Fruit fly (Drosophila melanogaster) whole organism, embryonic: ENCODE results near the gene CG34348.

Experiments used
- Abd-B ChIP-seq: fragments of 200-800 bp; sonication (Bioruptor generic); optimal IDR thresholded peaks from 2 replicates; lab custom pipeline; 2018; ENCODE audit warnings: missing biosample characterization, mild to moderate bottlenecking, missing genetic modification characterization, moderate library complexity
- CG10209 ChIP-seq: fragments of 200-800 bp; sonication (Bioruptor generic); optimal IDR thresholded peaks from 3 replicates; lab custom pipeline; 2017; ENCODE audit warnings: missing biosample characterization, mild to moderate bottlenecking, missing genetic modification characterization, missing genetic modification reagents
- CG1024 ChIP-seq: fragments of 200-800 bp; sonication (Bioruptor generic); IDR thresholded peaks from 2 replicates; pipeline ENCODE4 v1.3.6; 2022; ENCODE audit warnings: missing biosample characterization, missing genetic modification characterization
- CG10543 ChIP-seq: fragments of 200-800 bp; sonication (Bioruptor generic); optimal IDR thresholded peaks from 3 replicates; lab custom pipeline; 2017; ENCODE audit warnings: missing biosample characterization, mild to moderate bottlenecking, missing genetic modification characterization, moderate library complexity
- CG11723 ChIP-seq: fragments of 200-800 bp; sonication (Bioruptor generic); optimal IDR thresholded peaks from 2 replicates; lab custom pipeline; 2017; ENCODE audit warnings: missing biosample characterization, mild to moderate bottlenecking, missing genetic modification characterization
- CG13424 ChIP-seq: fragments of 200-800 bp; sonication (Bioruptor generic); optimal IDR thresholded peaks from 2 replicates; lab custom pipeline; 2019; ENCODE audit warnings: missing biosample characterization, mild to moderate bottlenecking, missing genetic modification characterization, moderate library complexity
- CG14441 ChIP-seq: fragments of 200-800 bp; sonication (Bioruptor generic); IDR thresholded peaks from 2 replicates; pipeline ENCODE4 v1.3.6; 2022; ENCODE audit warnings: missing biosample characterization, missing genetic modification characterization
- CG16813 ChIP-seq: fragments of 200-800 bp; sonication (Bioruptor generic); IDR thresholded peaks from 3 replicates; pipeline ENCODE4 v1.3.6; 2022; ENCODE audit warnings: missing biosample characterization, missing genetic modification characterization; ENCODE audit not compliant: partially characterized antibody
- CG2129 ChIP-seq: fragments of 200-800 bp; sonication (Bioruptor generic); IDR thresholded peaks from 2 replicates; pipeline ENCODE4 v1.3.6; 2022; ENCODE audit warnings: missing biosample characterization, missing genetic modification characterization; ENCODE audit not compliant: partially characterized antibody
- CG31365 ChIP-seq: fragments of 200-800 bp; sonication (Bioruptor generic); optimal IDR thresholded peaks from 2 replicates; lab custom pipeline; 2018; ENCODE audit warnings: missing biosample characterization, mild to moderate bottlenecking, missing genetic modification characterization
- CG31388 ChIP-seq: fragments of 200-800 bp; sonication (Bioruptor generic); optimal IDR thresholded peaks from 2 replicates; lab custom pipeline; 2016; ENCODE audit warnings: missing biosample characterization, missing genetic modification characterization
- CG3407 ChIP-seq: fragments of 200-800 bp; sonication (Bioruptor generic); optimal IDR thresholded peaks from 2 replicates; lab custom pipeline; 2018; ENCODE audit warnings: missing biosample characterization, mild to moderate bottlenecking, missing genetic modification characterization
- CG3838 ChIP-seq: fragments of 200-800 bp; sonication (Bioruptor generic); optimal IDR thresholded peaks from 3 replicates; lab custom pipeline; 2016; ENCODE audit warnings: missing biosample characterization, missing genetic modification characterization
- CG7271 ChIP-seq: fragments of 200-800 bp; sonication (Bioruptor generic); optimal IDR thresholded peaks from 2 replicates; lab custom pipeline; 2018; ENCODE audit warnings: missing biosample characterization, mild to moderate bottlenecking, missing genetic modification characterization, moderate library complexity
- CG7357 ChIP-seq: fragments of 200-800 bp; sonication (Bioruptor generic); IDR thresholded peaks from 3 replicates; pipeline ENCODE4 v1.3.6; 2022; ENCODE audit warnings: missing biosample characterization, missing genetic modification characterization
- CG7928 ChIP-seq: fragments of 200-800 bp; sonication (Bioruptor generic); optimal IDR thresholded peaks from 2 replicates; lab custom pipeline; 2017; ENCODE audit warnings: missing biosample characterization, mild to moderate bottlenecking, missing genetic modification characterization
- CG8478 ChIP-seq: fragments of >200 bp; optimal IDR thresholded peaks from 2 replicates; lab custom pipeline; 2018
- CG9797 ChIP-seq: fragments of 200-800 bp; sonication (Bioruptor generic); optimal IDR thresholded peaks from 3 replicates; lab custom pipeline; 2018; ENCODE audit warnings: missing biosample characterization, mild to moderate bottlenecking, missing genetic modification characterization
- CHES-1-like ChIP-seq: fragments of 200-800 bp; sonication (Bioruptor generic); optimal IDR thresholded peaks from 2 replicates; lab custom pipeline; 2016; ENCODE audit warnings: missing biosample characterization, missing genetic modification characterization
- D19B ChIP-seq: fragments of 200-800 bp; sonication (Bioruptor generic); optimal IDR thresholded peaks from 2 replicates; lab custom pipeline; 2017; ENCODE audit warnings: missing biosample characterization, mild to moderate bottlenecking, missing genetic modification characterization
- Deaf1 ChIP-seq: fragments of 200-800 bp; optimal IDR thresholded peaks from 3 replicates; lab custom pipeline; 2019; ENCODE audit warnings: missing biosample characterization, mild to moderate bottlenecking, missing genetic modification characterization, moderate library complexity
- Dll ChIP-seq: fragments of 200-800 bp; sonication (Bioruptor generic); IDR thresholded peaks from 4 replicates; pipeline ENCODE4 v1.3.6; 2022; ENCODE audit warnings: missing biosample characterization, missing genetic modification characterization; ENCODE audit not compliant: partially characterized antibody
- Eip74EF ChIP-seq, 2 experiments: fragments of 200-800 bp in 1 of 2; fragments of >200 bp in 1 of 2; sonication (Bioruptor generic) in 1 of 2; optimal IDR thresholded peaks; 2 replicates each; lab custom pipeline; 2017 to 2019; ENCODE audit warnings: missing biosample characterization in 2 of 2, missing genetic modification characterization in 2 of 2, mild to moderate bottlenecking in 1 of 2, moderate library complexity in 1 of 2
- HmgD ChIP-seq: fragments of 200-800 bp; sonication (Bioruptor generic); optimal IDR thresholded peaks from 3 replicates; lab custom pipeline; 2016; ENCODE audit warnings: missing biosample characterization, missing genetic modification characterization
- Hr39 ChIP-seq: fragments of >200 bp; optimal IDR thresholded peaks from 2 replicates; lab custom pipeline; 2017
- Lim3 ChIP-seq: fragments of 200-800 bp; sonication (Bioruptor generic); IDR thresholded peaks from 2 replicates; pipeline ENCODE4 v1.3.6; 2022; ENCODE audit warnings: missing biosample characterization, missing genetic modification characterization
- Myb ChIP-seq: fragments of 200-800 bp; sonication (Bioruptor generic); optimal IDR thresholded peaks from 2 replicates; lab custom pipeline; 2016; ENCODE audit warnings: missing biosample characterization, missing genetic modification characterization
- Neu2 ChIP-seq: fragments of 200-800 bp; sonication (Bioruptor generic); optimal IDR thresholded peaks from 3 replicates; lab custom pipeline; 2016; ENCODE audit warnings: missing biosample characterization, missing genetic modification characterization, borderline replicate concordance
- Ssrp ChIP-seq: fragments of 200-800 bp; sonication (Bioruptor generic); optimal IDR thresholded peaks from 2 replicates; lab custom pipeline; 2018; ENCODE audit warnings: missing biosample characterization, mild to moderate bottlenecking, missing genetic modification characterization, moderate library complexity
- Vsx1 ChIP-seq: fragments of 200-800 bp; sonication (Bioruptor generic); optimal IDR thresholded peaks from 2 replicates; lab custom pipeline; 2017; ENCODE audit warnings: missing biosample characterization, mild to moderate bottlenecking, missing genetic modification characterization, missing genetic modification reagents
- ato ChIP-seq: fragments of 200-800 bp; sonication (Bioruptor generic); IDR thresholded peaks from 2 replicates; pipeline ENCODE4 v1.3.6; 2022; ENCODE audit warnings: missing biosample characterization, missing genetic modification characterization; ENCODE audit not compliant: partially characterized antibody
- cg ChIP-seq: fragments of 200-800 bp; sonication (Bioruptor generic); optimal IDR thresholded peaks from 3 replicates; lab custom pipeline; 2019; ENCODE audit warnings: missing biosample characterization, mild to moderate bottlenecking, missing genetic modification characterization, moderate library complexity
- chif ChIP-seq, 2 experiments: fragments of 200-800 bp; sonication (Bioruptor generic); optimal IDR thresholded peaks; 3 replicates each; lab custom pipeline; 2016; ENCODE audit warnings: missing biosample characterization in 2 of 2, missing genetic modification characterization in 2 of 2
- crp ChIP-seq, 2 experiments: fragments of 200-800 bp; sonication (Bioruptor generic); optimal IDR thresholded peaks; 2 replicates in 1 of 2; 3 replicates in 1 of 2; lab custom pipeline; 2017; ENCODE audit warnings: missing biosample characterization in 2 of 2, missing genetic modification characterization in 2 of 2, mild to moderate bottlenecking in 1 of 2, moderate library complexity in 1 of 2
- danr ChIP-seq: fragments of 200-800 bp; sonication (Bioruptor generic); IDR thresholded peaks from 2 replicates; pipeline ENCODE4 v1.3.6; 2022; ENCODE audit warnings: missing biosample characterization, missing genetic modification characterization
- dimm ChIP-seq: fragments of 200-800 bp; sonication (Bioruptor generic); IDR thresholded peaks from 2 replicates; pipeline ENCODE4 v1.3.6; 2022; ENCODE audit warnings: missing biosample characterization, missing genetic modification characterization
- dmrt99B ChIP-seq: fragments of 200-800 bp; sonication (Bioruptor generic); optimal IDR thresholded peaks from 2 replicates; lab custom pipeline; 2018; ENCODE audit warnings: missing biosample characterization, mild to moderate bottlenecking, missing genetic modification characterization, moderate library complexity
- dpn ChIP-seq, 2 experiments: fragments of 200-800 bp; sonication (Bioruptor generic); optimal IDR thresholded peaks; 3 replicates each; lab custom pipeline; 2016; ENCODE audit warnings: missing biosample characterization in 2 of 2, missing genetic modification characterization in 2 of 2
- emc ChIP-seq: fragments of 200-800 bp; sonication (Bioruptor generic); optimal IDR thresholded peaks from 2 replicates; lab custom pipeline; 2016; ENCODE audit warnings: missing biosample characterization, missing genetic modification characterization
- ems ChIP-seq: fragments of 200-800 bp; sonication (Bioruptor generic); optimal IDR thresholded peaks from 3 replicates; lab custom pipeline; 2016; ENCODE audit warnings: missing biosample characterization, missing genetic modification characterization
- gsb ChIP-seq: fragments of 200-800 bp; sonication (Bioruptor generic); IDR thresholded peaks from 2 replicates; pipeline ENCODE4 v1.3.6; 2022; ENCODE audit warnings: missing biosample characterization, missing genetic modification characterization
- hkb ChIP-seq, 2 experiments: fragments of 200-800 bp in 1 of 2; fragments of >200 bp in 1 of 2; sonication (Bioruptor generic) in 1 of 2; IDR thresholded peaks in 1 of 2; optimal IDR thresholded peaks in 1 of 2; 2 replicates each; pipeline versions ENCODE4 v1.3.6 to Lab custom; 2017 to 2022; ENCODE audit warnings: missing biosample characterization in 1 of 2, missing genetic modification characterization in 1 of 2
- insv ChIP-seq, 2 experiments: fragments of 200-800 bp; sonication (Bioruptor generic); optimal IDR thresholded peaks; 3 replicates each; lab custom pipeline; 2016 to 2018; ENCODE audit warnings: missing biosample characterization in 2 of 2, missing genetic modification characterization in 2 of 2
- lab ChIP-seq: fragments of 200-800 bp; sonication (Bioruptor generic); optimal IDR thresholded peaks from 3 replicates; lab custom pipeline; 2017; ENCODE audit warnings: missing biosample characterization, missing genetic modification characterization, mild to moderate bottlenecking, moderate library complexity, missing genetic modification reagents
- onecut ChIP-seq: fragments of 200-800 bp; sonication (Bioruptor generic); IDR thresholded peaks from 2 replicates; pipeline ENCODE4 v1.3.6; 2022; ENCODE audit warnings: missing biosample characterization, missing genetic modification characterization
- sd ChIP-seq: fragments of 200-800 bp; sonication (Bioruptor generic); optimal IDR thresholded peaks from 3 replicates; lab custom pipeline; 2018; ENCODE audit warnings: missing biosample characterization, mild to moderate bottlenecking, missing genetic modification characterization, moderate library complexity
- sima ChIP-seq: fragments of 200-800 bp; sonication (Bioruptor generic); optimal IDR thresholded peaks from 2 replicates; lab custom pipeline; 2016; ENCODE audit warnings: missing biosample characterization, missing genetic modification characterization
- vfl ChIP-seq: fragments of 200-800 bp; sonication (Bioruptor generic); optimal IDR thresholded peaks from 2 replicates; lab custom pipeline; 2016; ENCODE audit warnings: missing biosample characterization, missing genetic modification characterization
- vnd ChIP-seq: fragments of 200-800 bp; sonication (Bioruptor generic); IDR thresholded peaks from 3 replicates; pipeline ENCODE4 v1.3.6; 2022; ENCODE audit warnings: missing biosample characterization, missing genetic modification characterization; ENCODE audit not compliant: partially characterized antibody
- zen ChIP-seq: fragments of 200-800 bp; sonication (Bioruptor generic); optimal IDR thresholded peaks from 3 replicates; lab custom pipeline; 2018; ENCODE audit warnings: missing biosample characterization, mild to moderate bottlenecking, missing genetic modification characterization, moderate library complexity

CG34348 gene

dm6 chrX:11379139-11379538 is 39.5 kb downstream of the CG34348 start (continued):
- peak; percentile 23 for TF ChIP-seq Abd-B (GFP tag; lab: Kevin White, UChicago)
- TF ChIP-seq Ssrp (tag; lab: Kevin White, UChicago), result no peak
- TF ChIP-seq CG3838 (GFP tag; lab: Kevin White, UChicago), result no peak
- TF ChIP-seq CG31365 (tag; lab: Kevin White, UChicago), result no peak
- TF ChIP-seq Eip74EF (GFP tag; optimal IDR thresholded peaks at IDR 0.05; lab: Kevin White, UChicago), result peak in 1 of 2 experiments; percentile 48
- no peak for TF ChIP-seq CG3407
- TF ChIP-seq CG10543 (GFP tag; lab: Kevin White, UChicago), result no peak
- peak; percentile 70 for TF ChIP-seq lab (GFP tag; lab: Kevin White, UChicago)
- TF ChIP-seq danr (GFP tag; lab: Robert Waterston, UW), result no peak
- no peak for TF ChIP-seq crp (GFP tag; optimal IDR thresholded peaks at IDR 0.05; lab: Kevin White, UChicago)
- TF ChIP-seq vnd (GFP tag; lab: Robert Waterston, UW), result no peak
- no peak for TF ChIP-seq Lim3 (GFP tag; lab: Robert Waterston, UW)
- TF ChIP-seq gsb (GFP tag; lab: Robert Waterston, UW), result no peak
- peak; percentile 15; the same call in 1 of the 2 replicates for TF ChIP-seq dimm (GFP tag; lab: Robert Waterston, UW)
- no peak for TF ChIP-seq Vsx1 (GFP tag; lab: Kevin White, UChicago)
- TF ChIP-seq CG2129 (GFP tag; lab: Robert Waterston, UW), result no peak
- no peak for TF ChIP-seq CG31388 (GFP tag; lab: Kevin White, UChicago)
- no peak for TF ChIP-seq CG11723
- TF ChIP-seq D19B (GFP tag; lab: Kevin White, UChicago), result no peak
- no peak for TF ChIP-seq CG8478
- no peak for TF ChIP-seq vfl (GFP tag; lab: Kevin White, UChicago)
- no peak for TF ChIP-seq CG10209 (GFP tag; lab: Kevin White, UChicago)
- TF ChIP-seq CG16813 (GFP tag; lab: Robert Waterston, UW), result no peak
- TF ChIP-seq dmrt99B, result peak; percentile 68
- TF ChIP-seq zen (tag; lab: Kevin White, UChicago), result no peak
- TF ChIP-seq ems (GFP tag; lab: Kevin White, UChicago), result no peak
- TF ChIP-seq emc, result no peak
- no peak for TF ChIP-seq hkb (optimal IDR thresholded peaks at IDR 0.05; lab: Kevin White, UChicago)
- TF ChIP-seq hkb (GFP tag; IDR thresholded peaks at IDR 0.05; lab: Robert Waterston, UW), result peak; percentile 70
- TF ChIP-seq Neu2 (GFP tag; lab: Kevin White, UChicago), result no peak
- no peak for TF ChIP-seq sd (tag; lab: Kevin White, UChicago)
- TF ChIP-seq Hr39 (lab: Kevin White, UChicago), result no peak
- TF ChIP-seq dpn (GFP tag; optimal IDR thresholded peaks at IDR 0.05; lab: Kevin White, UChicago), result peak in 1 of 2 experiments; percentile 4
- no peak for TF ChIP-seq ato (GFP tag; lab: Robert Waterston, UW)
- no peak for TF ChIP-seq sima (GFP tag; lab: Kevin White, UChicago)
- TF ChIP-seq insv (GFP tag; optimal IDR thresholded peaks at IDR 0.05; lab: Kevin White, UChicago), result no peak
- TF ChIP-seq chif (GFP tag; optimal IDR thresholded peaks at IDR 0.05; lab: Kevin White, UChicago), result no peak
- no peak for TF ChIP-seq CG7357 (GFP tag; lab: Robert Waterston, UW)
- TF ChIP-seq HmgD (GFP tag; lab: Kevin White, UChicago), result no peak
- peak; percentile 63 for TF ChIP-seq CG13424 (tag; lab: Kevin White, UChicago)
- TF ChIP-seq CG9797 (GFP tag; lab: Kevin White, UChicago), result no peak
- TF ChIP-seq CG7928 (GFP tag; lab: Kevin White, UChicago), result no peak
- TF ChIP-seq onecut (GFP tag; lab: Robert Waterston, UW), result 0 out of 2 replicates have a peak, but pooled peaks have one; percentile 18
- TF ChIP-seq CG7271 (tag; lab: Kevin White, UChicago), result no peak
- no peak for TF ChIP-seq Myb (GFP tag; lab: Kevin White, UChicago)
- TF ChIP-seq Deaf1 (tag; lab: Kevin White, UChicago), result no peak
- TF ChIP-seq CG14441 (GFP tag; lab: Robert Waterston, UW), result peak; percentile 60
- TF ChIP-seq cg (GFP tag; lab: Kevin White, UChicago), result no peak
- TF ChIP-seq CG1024, result no peak
- TF ChIP-seq CHES-1-like (GFP tag; lab: Kevin White, UChicago), result no peak
- no peak for TF ChIP-seq Dll
